Worm (Caenorhabditis elegans): ENCODE measurements around the gene dhs-6.

Gene dhs-6

ce11 chrII:5660736-5661734 is 41.9 kb upstream of the dhs-6 start, which contains the start of the genes ift-43 and mdt-26 (continued):
- TF ChIP-seq ceh-24 (tag; optimal IDR thresholded peaks at IDR 0.05) = no peak
- TF ChIP-seq lin-11 (tag; optimal IDR thresholded peaks at IDR 0.05) = peak; percentile 55
- peak; percentile 70 for TF ChIP-seq unc-55 (GFP tag; optimal IDR thresholded peaks at IDR 0.05)
- TF ChIP-seq ref-2 (tag; optimal IDR thresholded peaks at IDR 0.05) = peak; percentile 30
- TF ChIP-seq gmeb-2 (tag; optimal IDR thresholded peaks at IDR 0.05) = peak; percentile 59
- no peak for TF ChIP-seq fax-1 (tag; optimal IDR thresholded peaks at IDR 0.05)
- no peak for TF ChIP-seq F13H6.1 (tag; optimal IDR thresholded peaks at IDR 0.05)
- no peak for TF ChIP-seq lim-6 (tag; optimal IDR thresholded peaks at IDR 0.05)
- TF ChIP-seq ceh-34 (tag; optimal IDR thresholded peaks at IDR 0.05) = peak; percentile 9
- peak; percentile 14 for TF ChIP-seq tbx-7 (tag; optimal IDR thresholded peaks at IDR 0.05)
- no peak for TF ChIP-seq K09A11.1 (tag; optimal IDR thresholded peaks at IDR 0.05; ENCODE audit: insufficient read depth)
- peak; percentile 58; the same call in 1 of the 2 replicates for TF ChIP-seq ceh-45 (GFP tag; IDR thresholded peaks at IDR 0.05)
- no peak for TF ChIP-seq ztf-16 (tag; optimal IDR thresholded peaks at IDR 0.05)
- no peak for TF ChIP-seq hlh-15 (tag; optimal IDR thresholded peaks at IDR 0.05)
- TF ChIP-seq T23F11.4 (GFP tag; optimal IDR thresholded peaks at IDR 0.05) = no peak
- TF ChIP-seq ceh-48 (tag; optimal IDR thresholded peaks at IDR 0.05) = peak; percentile 51
- peak; percentile 11 for TF ChIP-seq ceh-14 (tag; optimal IDR thresholded peaks at IDR 0.05)
- peak; percentile 23 for TF ChIP-seq ets-4 (tag; optimal IDR thresholded peaks at IDR 0.05)
- TF ChIP-seq ttx-3 (tag; optimal IDR thresholded peaks at IDR 0.05) = peak; percentile 16
- TF ChIP-seq nfya-1 (tag; optimal IDR thresholded peaks at IDR 0.05) = peak; percentile 100
- TF ChIP-seq syd-9 (tag; optimal IDR thresholded peaks at IDR 0.05) = peak; percentile 18
- TF ChIP-seq ceh-2 (tag; optimal IDR thresholded peaks at IDR 0.05) = no peak
- TF ChIP-seq dmd-4 (tag; optimal IDR thresholded peaks at IDR 0.05; ENCODE audit: borderline replicate concordance) = no peak
- peak; percentile 55 for TF ChIP-seq madf-2 (tag; optimal IDR thresholded peaks at IDR 0.05)

ce11 chrII:5660155-5660554 is 41.0 kb upstream of the dhs-6 start:
- no peak for TF ChIP-seq sox-2 (GFP tag; IDR thresholded peaks at IDR 0.05)
- TF ChIP-seq ceh-2 (tag; optimal IDR thresholded peaks at IDR 0.05) = no peak
- TF ChIP-seq ceh-14 (tag; optimal IDR thresholded peaks at IDR 0.05) = no peak
- TF ChIP-seq F13H6.1 (tag; optimal IDR thresholded peaks at IDR 0.05) = no peak
- no peak for TF ChIP-seq C08G9.2 (tag; optimal IDR thresholded peaks at IDR 0.05)
- TF ChIP-seq fax-1 (tag; optimal IDR thresholded peaks at IDR 0.05) = no peak
- TF ChIP-seq K02D7.2 (tag; optimal IDR thresholded peaks at IDR 0.05) = no peak
- no peak for TF ChIP-seq unc-42 (tag; optimal IDR thresholded peaks at IDR 0.05)
- TF ChIP-seq Y22D7AL.16 (tag; optimal IDR thresholded peaks at IDR 0.05) = no peak

ce11 chrII:5659675-5660074 is 40.6 kb upstream of the dhs-6 start, which contains the start of gene fut-3:
TSS of gene fut-3 (minus strand) at chrII:5659775.
- TF ChIP-seq unc-42 (tag; optimal IDR thresholded peaks at IDR 0.05) (no peak), T23F11.4 (GFP tag; optimal IDR thresholded peaks at IDR 0.05) (no peak)

- TF ChIP-seq K09A11.1 (tag; optimal IDR thresholded peaks at IDR 0.05; ENCODE audit: insufficient read depth) (no peak), gmeb-2 (tag; optimal IDR thresholded peaks at IDR 0.05) (no peak), pag-3 (tag; optimal IDR thresholded peaks at IDR 0.05; ENCODE audit: borderline replicate concordance) (no peak), zip-5 (tag; optimal IDR thresholded peaks at IDR 0.05) (no peak), ceh-48 (tag; optimal IDR thresholded peaks at IDR 0.05) (no peak), hlh-30 (tag; optimal IDR thresholded peaks at IDR 0.05; ENCODE audit: insufficient read depth) (no peak), tbx-2 (tag; optimal IDR thresholded peaks at IDR 0.05) (no peak), pros-1 (tag; optimal IDR thresholded peaks at IDR 0.05) (no peak), unc-42 (tag; optimal IDR thresholded peaks at IDR 0.05) (no peak)
These were observed 35.1 kb upstream of the dhs-6 start, which contains the start of gene F59E12.1 for ce11 chrII:5654215-5654614. TSS of gene F59E12.1 (plus strand) at chrII:5654515.

All from whole organism, late embryonic.